Fruit fly (Drosophila melanogaster) whole organism, embryonic: ENCODE results near the gene Cep290.
A peak's percentile ranks its signal among the peaks of the same experiment; 100 is the strongest.

Experiments used
- Ada2b ChIP-seq: fragments of 200-800 bp; sonication (Bioruptor generic); IDR thresholded peaks from 2 replicates; pipeline ENCODE4 v1.3.6; 2022; ENCODE audit warnings: missing biosample characterization, missing genetic modification characterization
- Adf1 ChIP-seq: fragments of 200-800 bp; sonication (Bioruptor generic); IDR thresholded peaks from 2 replicates; pipeline ENCODE4 v1.3.6; 2022; ENCODE audit warnings: missing biosample characterization, missing genetic modification characterization
- Atf6 ChIP-seq: fragments of 200-800 bp; sonication (Bioruptor generic); IDR thresholded peaks from 2 replicates; pipeline ENCODE4 v1.3.6; 2022; ENCODE audit warnings: missing biosample characterization, missing genetic modification characterization
- B-H1 ChIP-seq: fragments of 200-800 bp; sonication (Bioruptor generic); IDR thresholded peaks from 3 replicates; pipeline ENCODE4 v1.3.6; 2022; ENCODE audit warnings: missing biosample characterization, missing genetic modification characterization
- CG12299 ChIP-seq: fragments of 200-800 bp; sonication (Bioruptor generic); optimal IDR thresholded peaks from 2 replicates; lab custom pipeline; 2018; ENCODE audit warnings: missing biosample characterization, mild to moderate bottlenecking, missing genetic modification characterization
- CG14441 ChIP-seq: fragments of 200-800 bp; sonication (Bioruptor generic); IDR thresholded peaks from 2 replicates; pipeline ENCODE4 v1.3.6; 2022; ENCODE audit warnings: missing biosample characterization, missing genetic modification characterization
- CG14710 ChIP-seq: fragments of 200-800 bp; sonication (Bioruptor generic); optimal IDR thresholded peaks from 3 replicates; lab custom pipeline; 2019; ENCODE audit warnings: missing biosample characterization, mild to moderate bottlenecking, missing genetic modification characterization, moderate library complexity
- CG17328 ChIP-seq: fragments of 200-800 bp; sonication (Bioruptor generic); IDR thresholded peaks from 2 replicates; pipeline ENCODE4 v1.3.6; 2022; ENCODE audit warnings: missing biosample characterization, missing genetic modification characterization
- CG17912 ChIP-seq: fragments of 200-800 bp; sonication (Bioruptor generic); optimal IDR thresholded peaks from 2 replicates; lab custom pipeline; 2018; ENCODE audit warnings: missing biosample characterization, mild to moderate bottlenecking, missing genetic modification characterization
- CG2678 ChIP-seq: fragments of 200-800 bp; sonication (Bioruptor generic); optimal IDR thresholded peaks from 3 replicates; lab custom pipeline; 2019; ENCODE audit warnings: missing biosample characterization, mild to moderate bottlenecking, missing genetic modification characterization, moderate library complexity
- CG30020 ChIP-seq: fragments of 200-800 bp; optimal IDR thresholded peaks from 2 replicates; lab custom pipeline; 2019; ENCODE audit warnings: missing biosample characterization, mild to moderate bottlenecking, missing genetic modification characterization, moderate library complexity
- CG3847 ChIP-seq: fragments of 200-800 bp; sonication (Bioruptor generic); IDR thresholded peaks from 2 replicates; pipeline ENCODE4 v1.3.6; 2022; ENCODE audit warnings: missing biosample characterization, missing genetic modification characterization
- CG4707 ChIP-seq: fragments of 200-800 bp; sonication (Bioruptor generic); optimal IDR thresholded peaks from 2 replicates; lab custom pipeline; 2018; ENCODE audit warnings: missing biosample characterization, mild to moderate bottlenecking, missing genetic modification characterization, moderate library complexity
- CG6175 ChIP-seq: fragments of 200-800 bp; sonication (Bioruptor generic); IDR thresholded peaks from 3 replicates; pipeline ENCODE4 v1.3.6; 2022; ENCODE audit warnings: missing biosample characterization, missing genetic modification characterization
- CG7963 ChIP-seq: fragments of 200-800 bp; sonication (Bioruptor generic); IDR thresholded peaks from 3 replicates; pipeline ENCODE4 v1.3.6; 2022; ENCODE audit warnings: missing biosample characterization, missing genetic modification characterization; ENCODE audit not compliant: partially characterized antibody
- CG8388 ChIP-seq: fragments of 200-800 bp; sonication (Bioruptor generic); optimal IDR thresholded peaks from 2 replicates; lab custom pipeline; 2019; ENCODE audit warnings: missing biosample characterization, mild to moderate bottlenecking, missing genetic modification characterization, moderate library complexity
- CG8924 ChIP-seq: fragments of 200-800 bp; optimal IDR thresholded peaks from 3 replicates; lab custom pipeline; 2019; ENCODE audit warnings: missing biosample characterization, mild to moderate bottlenecking, missing genetic modification characterization, moderate library complexity
- Camta ChIP-seq: fragments of 200-800 bp; sonication (Bioruptor generic); optimal IDR thresholded peaks from 2 replicates; lab custom pipeline; 2016; ENCODE audit warnings: missing biosample characterization, missing genetic modification characterization
- Dfd ChIP-seq, 2 experiments: fragments of >200 bp; optimal IDR thresholded peaks; 2 replicates each; lab custom pipeline; 2017; ENCODE audit warnings: missing biosample characterization in 2 of 2, missing genetic modification characterization in 2 of 2
- Dip3 ChIP-seq: fragments of 200-800 bp; sonication (Bioruptor generic); optimal IDR thresholded peaks from 3 replicates; lab custom pipeline; 2016; ENCODE audit warnings: missing biosample characterization, missing genetic modification characterization
- Dref ChIP-seq: fragments of 200-800 bp; sonication (Bioruptor generic); IDR thresholded peaks from 2 replicates; pipeline ENCODE4 v1.3.6; 2022; ENCODE audit warnings: missing biosample characterization, missing genetic modification characterization
- GATAe ChIP-seq: fragments of 200-800 bp; sonication (Bioruptor generic); conservative IDR thresholded peaks from 2 replicates; pipeline ENCODE4 v1.3.6; 2022; ENCODE audit warnings: missing biosample characterization, missing genetic modification characterization
- H2.0 ChIP-seq: fragments of 200-800 bp; sonication (Bioruptor generic); IDR thresholded peaks from 2 replicates; pipeline ENCODE4 v1.3.6; 2022; ENCODE audit warnings: missing biosample characterization, missing genetic modification characterization
- HLH54F ChIP-seq: fragments of 200-800 bp; sonication (Bioruptor generic); optimal IDR thresholded peaks from 3 replicates; lab custom pipeline; 2016; ENCODE audit warnings: missing biosample characterization, missing genetic modification characterization
- HLHmδ ChIP-seq: fragments of 200-800 bp; sonication (Bioruptor generic); optimal IDR thresholded peaks from 2 replicates; lab custom pipeline; 2018; ENCODE audit warnings: missing biosample characterization, mild to moderate bottlenecking, missing genetic modification characterization, moderate library complexity
- HmgD ChIP-seq: fragments of 200-800 bp; sonication (Bioruptor generic); optimal IDR thresholded peaks from 3 replicates; lab custom pipeline; 2016; ENCODE audit warnings: missing biosample characterization, missing genetic modification characterization
- Lim3 ChIP-seq: fragments of 200-800 bp; sonication (Bioruptor generic); IDR thresholded peaks from 2 replicates; pipeline ENCODE4 v1.3.6; 2022; ENCODE audit warnings: missing biosample characterization, missing genetic modification characterization
- Meics ChIP-seq: fragments of 200-800 bp; sonication (Bioruptor generic); optimal IDR thresholded peaks from 2 replicates; lab custom pipeline; 2017; ENCODE audit warnings: missing biosample characterization, mild to moderate bottlenecking, missing genetic modification characterization
- Rx ChIP-seq: fragments of 200-800 bp; sonication (Bioruptor generic); IDR thresholded peaks from 2 replicates; pipeline ENCODE4 v1.3.6; 2022; ENCODE audit warnings: missing biosample characterization, missing genetic modification characterization
- Vsx1 ChIP-seq: fragments of 200-800 bp; sonication (Bioruptor generic); optimal IDR thresholded peaks from 2 replicates; lab custom pipeline; 2017; ENCODE audit warnings: missing biosample characterization, mild to moderate bottlenecking, missing genetic modification characterization, missing genetic modification reagents
- Xrp1 ChIP-seq: fragments of 200-800 bp; sonication (Bioruptor generic); IDR thresholded peaks from 2 replicates; pipeline ENCODE4 v1.3.6; 2022; ENCODE audit warnings: missing biosample characterization, missing genetic modification characterization
- al ChIP-seq: fragments of 200-800 bp; sonication (Bioruptor generic); IDR thresholded peaks from 2 replicates; pipeline ENCODE4 v1.3.6; 2022; ENCODE audit warnings: missing biosample characterization, missing genetic modification characterization
- aop ChIP-seq: fragments of 200-800 bp; sonication (Bioruptor generic); IDR thresholded peaks from 2 replicates; pipeline ENCODE4 v1.3.6; 2022; ENCODE audit warnings: missing biosample characterization, missing genetic modification characterization
- ato ChIP-seq: fragments of 200-800 bp; sonication (Bioruptor generic); IDR thresholded peaks from 2 replicates; pipeline ENCODE4 v1.3.6; 2022; ENCODE audit warnings: missing biosample characterization, missing genetic modification characterization; ENCODE audit not compliant: partially characterized antibody
- croc ChIP-seq: fragments of 200-800 bp; sonication (Bioruptor generic); conservative IDR thresholded peaks from 3 replicates; pipeline ENCODE4 v1.3.6; 2022; ENCODE audit warnings: missing biosample characterization, missing genetic modification characterization
- dysf ChIP-seq: fragments of 200-800 bp; sonication (Bioruptor generic); IDR thresholded peaks from 3 replicates; pipeline ENCODE4 v1.3.6; 2022; ENCODE audit warnings: missing biosample characterization, missing genetic modification characterization
- ftz-f1 ChIP-seq: fragments of 200-800 bp; sonication (Bioruptor generic); optimal IDR thresholded peaks from 2 replicates; lab custom pipeline; 2016; ENCODE audit warnings: missing biosample characterization, missing genetic modification characterization
- gfzf ChIP-seq: fragments of 200-800 bp; sonication (Bioruptor generic); optimal IDR thresholded peaks from 2 replicates; lab custom pipeline; 2016; ENCODE audit warnings: missing biosample characterization, mild to moderate bottlenecking, missing genetic modification characterization, moderate library complexity
- gro ChIP-seq: fragments of 200-800 bp; sonication (Bioruptor generic); optimal IDR thresholded peaks from 2 replicates; lab custom pipeline; 2016; ENCODE audit warnings: missing biosample characterization, missing genetic modification characterization
- hb ChIP-seq: fragments of 200-800 bp; sonication (Bioruptor generic); IDR thresholded peaks from 3 replicates; pipeline ENCODE4 v1.3.6; 2022; ENCODE audit warnings: missing biosample characterization, missing genetic modification characterization; ENCODE audit not compliant: partially characterized antibody
- jing ChIP-seq: fragments of 200-800 bp; sonication (Bioruptor generic); optimal IDR thresholded peaks from 2 replicates; lab custom pipeline; 2018; ENCODE audit warnings: missing biosample characterization, mild to moderate bottlenecking, missing genetic modification characterization
- kah ChIP-seq: fragments of 200-800 bp; sonication (Bioruptor generic); optimal IDR thresholded peaks from 2 replicates; lab custom pipeline; 2018; ENCODE audit warnings: missing biosample characterization, mild to moderate bottlenecking, missing genetic modification characterization
- oc ChIP-seq: fragments of 200-800 bp; sonication (Bioruptor generic); optimal IDR thresholded peaks from 2 replicates; lab custom pipeline; 2018; ENCODE audit warnings: missing biosample characterization, mild to moderate bottlenecking, missing genetic modification characterization, moderate library complexity
- peb ChIP-seq: fragments of 200-800 bp; sonication (Bioruptor generic); IDR thresholded peaks from 2 replicates; pipeline ENCODE4 v1.3.6; 2022; ENCODE audit warnings: missing biosample characterization, missing genetic modification characterization
- pnt ChIP-seq: fragments of 200-800 bp; sonication (Bioruptor generic); optimal IDR thresholded peaks from 3 replicates; lab custom pipeline; 2016; ENCODE audit warnings: missing biosample characterization, missing genetic modification characterization
- pum ChIP-seq: fragments of 200-800 bp; sonication (Bioruptor generic); optimal IDR thresholded peaks from 2 replicates; lab custom pipeline; 2016; ENCODE audit warnings: missing biosample characterization, missing genetic modification characterization
- shn ChIP-seq: fragments of 200-800 bp; sonication (Bioruptor generic); optimal IDR thresholded peaks from 3 replicates; lab custom pipeline; 2016; ENCODE audit warnings: missing biosample characterization, missing genetic modification characterization
- slou ChIP-seq: fragments of 200-800 bp; sonication (Bioruptor generic); optimal IDR thresholded peaks from 3 replicates; lab custom pipeline; 2016; ENCODE audit warnings: missing biosample characterization, missing genetic modification characterization
- slp2 ChIP-seq: fragments of 200-800 bp; sonication (Bioruptor generic); optimal IDR thresholded peaks from 2 replicates; lab custom pipeline; 2016; ENCODE audit warnings: missing biosample characterization, missing genetic modification characterization
- twi ChIP-seq: fragments of 200-800 bp; optimal IDR thresholded peaks from 2 replicates; lab custom pipeline; 2019; ENCODE audit warnings: missing biosample characterization, mild to moderate bottlenecking, missing genetic modification characterization, moderate library complexity
- unc-4 ChIP-seq: fragments of 200-800 bp; sonication (Bioruptor generic); IDR thresholded peaks from 2 replicates; pipeline ENCODE4 v1.3.6; 2022; ENCODE audit warnings: missing biosample characterization, missing genetic modification characterization; ENCODE audit not compliant: partially characterized antibody
- zen ChIP-seq: fragments of 200-800 bp; sonication (Bioruptor generic); optimal IDR thresholded peaks from 3 replicates; lab custom pipeline; 2018; ENCODE audit warnings: missing biosample characterization, mild to moderate bottlenecking, missing genetic modification characterization, moderate library complexity

The Cep290 gene

DNA sequence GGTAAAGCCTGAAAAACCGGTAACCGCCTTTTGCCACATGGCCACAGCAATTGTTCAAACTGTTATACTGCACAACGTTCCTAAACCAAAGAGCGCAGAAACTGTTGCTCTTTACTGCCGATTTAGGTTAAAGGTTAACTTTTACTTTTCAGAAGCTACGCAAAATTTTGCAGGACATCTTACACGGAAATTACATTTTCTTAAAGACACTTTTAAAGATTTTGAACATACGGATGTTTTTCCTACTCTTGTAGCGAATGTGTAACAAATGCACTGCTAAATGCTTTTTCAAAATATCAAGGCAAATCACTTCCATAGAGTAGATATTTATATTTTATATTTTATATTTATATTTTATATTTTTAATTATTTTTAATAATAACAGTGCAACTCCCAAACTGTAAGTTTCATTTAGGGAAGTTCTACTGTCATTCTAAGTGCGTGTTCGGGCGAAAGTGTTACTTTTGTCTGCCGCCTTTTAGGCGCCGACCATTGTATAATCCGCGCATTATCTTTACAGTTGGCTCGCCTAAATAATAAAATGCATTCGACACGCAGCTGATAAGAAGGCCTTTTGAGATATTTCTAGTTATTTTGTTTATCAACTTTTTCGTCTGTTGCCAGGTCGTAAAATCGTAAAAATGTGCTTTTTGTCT lies 38.6 kb downstream of the Cep290 start (continued):
- TF ChIP-seq Lim3 (GFP tag; lab: Robert Waterston, UW) (no peak), slp2 (GFP tag; lab: Kevin White, UChicago) (no peak), Atf6 (GFP tag; lab: Robert Waterston, UW) (no peak), ato (GFP tag; lab: Robert Waterston, UW) (no peak), jing (GFP tag; lab: Kevin White, UChicago) (no peak), ftz-f1 (GFP tag; lab: Kevin White, UChicago) (no peak), CG30020 (tag; lab: Kevin White, UChicago) (no peak), hb (no peak), CG6175 (GFP tag; lab: Robert Waterston, UW) (no peak), pum (GFP tag; lab: Kevin White, UChicago) (no peak), Dfd (GFP tag; optimal IDR thresholded peaks at IDR 0.05; lab: Kevin White, UChicago) (no peak), twi (no peak), al (no peak), kah (GFP tag; lab: Kevin White, UChicago) (no peak), H2.0 (GFP tag; lab: Robert Waterston, UW) (no peak), CG12299 (tag; lab: Kevin White, UChicago) (peak; percentile 3), CG14710 (tag; lab: Kevin White, UChicago) (peak; percentile 2), peb (no peak), croc (GFP tag; lab: Robert Waterston, UW) (no peak), oc (no peak), pnt (no peak), Rx (no peak), CG3847 (GFP tag; lab: Robert Waterston, UW) (no peak), HLHmδ (GFP tag; lab: Kevin White, UChicago) (no peak), aop (no peak), CG2678 (peak; percentile 70), shn (no peak), CG4707 (no peak), Dip3 (GFP tag; lab: Kevin White, UChicago) (no peak), Vsx1 (GFP tag; lab: Kevin White, UChicago) (no peak), Ada2b (GFP tag; lab: Robert Waterston, UW) (peak; percentile 21; the same call in 1 of the 2 replicates), gro (GFP tag; lab: Kevin White, UChicago) (no peak), Camta (GFP tag; lab: Kevin White, UChicago) (no peak), CG8388 (GFP tag; lab: Kevin White, UChicago) (no peak), Adf1 (GFP tag; lab: Robert Waterston, UW) (no peak), CG14441 (GFP tag; lab: Robert Waterston, UW) (no peak), CG17328 (no peak), CG7963 (GFP tag; lab: Robert Waterston, UW) (no peak), GATAe (GFP tag; lab: Robert Waterston, UW) (no peak), Dref (GFP tag; lab: Robert Waterston, UW) (no peak), dysf (peak; percentile 48; the same call in 1 of the 3 replicates), HmgD (GFP tag; lab: Kevin White, UChicago) (no peak), Xrp1 (GFP tag; lab: Robert Waterston, UW) (no peak), gfzf (GFP tag; lab: Kevin White, UChicago) (no peak), CG17912 (GFP tag; lab: Kevin White, UChicago) (no peak), HLH54F (GFP tag; lab: Kevin White, UChicago) (no peak), slou (GFP tag; lab: Kevin White, UChicago) (no peak), B-H1 (GFP tag; lab: Robert Waterston, UW) (no peak), unc-4 (GFP tag; lab: Robert Waterston, UW) (no peak), zen (no peak), Meics (GFP tag; lab: Kevin White, UChicago) (peak; percentile 59), CG8924 (tag; lab: Kevin White, UChicago) (no peak)
